Worm (Caenorhabditis elegans) whole organism, L4/young adult: ENCODE measurements around the gene F56D6.8.

Source experiments
- W03F9.2 ChIP-seq: fragments of 150-350 bp; optimal IDR thresholded peaks from 2 replicates; lab custom pipeline; 2014; ENCODE audit warnings: missing biosample characterization, missing genetic modification characterization
- dao-5 ChIP-seq: sonication (generic microtip); optimal IDR thresholded peaks from 2 replicates; lab custom pipeline; 2016; ENCODE audit warnings: missing genotype, missing genetic modification characterization, moderate library complexity, missing compliant biosample characterization
- him-1 ChIP-seq: sonication (generic microtip); optimal IDR thresholded peaks from 2 replicates; lab custom pipeline; 2016; ENCODE audit warnings: missing genotype, missing genetic modification reagents, missing genetic modification characterization, missing compliant biosample characterization

The F56D6.8 gene

DNA sequence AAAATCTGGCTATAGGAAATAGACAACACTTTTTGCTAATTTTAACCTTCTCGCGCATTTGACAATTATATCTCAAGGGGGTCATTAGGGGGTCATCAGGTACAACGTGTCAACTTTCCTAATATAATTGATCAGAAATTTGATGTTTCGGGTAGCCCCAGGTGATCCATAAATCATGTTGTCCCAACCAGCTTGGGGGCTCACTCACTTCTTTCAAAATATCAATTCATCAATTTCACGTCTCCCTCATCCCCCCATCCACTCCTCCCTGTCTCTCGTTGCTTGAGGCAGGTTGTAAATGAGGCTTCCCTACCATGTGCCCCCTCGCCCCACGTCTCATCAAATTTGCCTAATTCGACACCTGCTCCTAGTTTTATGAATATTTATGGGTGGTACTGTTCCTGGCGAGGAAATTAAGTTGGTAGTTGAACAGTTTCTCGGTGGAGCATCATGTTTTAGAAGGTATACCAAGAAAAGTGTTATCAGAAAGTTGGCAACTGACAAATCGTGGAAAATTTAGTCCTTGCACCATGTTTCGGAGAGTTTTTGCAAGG is 36.2 kb downstream of the F56D6.8 start:
- TF ChIP-seq him-1 (tag; lab: Kevin White, UChicago), result no peak
- no peak for TF ChIP-seq dao-5 (tag; lab: Kevin White, UChicago)
- no peak for TF ChIP-seq W03F9.2 (tag; lab: Kevin White, UChicago)

ce11 chrIV:3856190-3856589 is 38.0 kb downstream of the F56D6.8 start:
- TF ChIP-seq dao-5 (tag; lab: Kevin White, UChicago) (no peak), W03F9.2 (tag; lab: Kevin White, UChicago) (no peak), him-1 (tag; lab: Kevin White, UChicago) (no peak)

DNA sequence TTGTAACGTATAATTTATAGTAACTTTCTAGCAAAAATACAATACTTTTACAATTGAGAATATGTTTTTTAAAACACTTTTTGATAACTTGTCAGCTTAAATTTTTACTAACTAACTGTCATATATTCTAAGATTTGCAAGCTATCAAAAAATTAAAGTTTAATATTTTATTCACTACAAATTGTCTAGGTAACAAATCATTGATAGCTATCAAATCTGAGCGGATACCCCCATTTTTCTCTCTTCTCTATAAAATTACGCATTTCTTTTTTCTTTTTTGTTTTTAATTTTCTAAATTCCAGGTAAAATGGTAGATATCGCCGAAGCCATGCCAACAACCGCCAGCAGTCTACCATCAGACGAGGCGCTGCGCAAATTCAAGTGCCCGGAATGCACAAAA is 38.7 kb downstream of the F56D6.8 start, which contains the start of gene zag-1:
TSS of gene zag-1 (plus strand) at position 301 of the 400 bp plus-strand sequence.
- TF ChIP-seq dao-5 (tag; lab: Kevin White, UChicago) (no peak), W03F9.2 (tag; lab: Kevin White, UChicago) (no peak), him-1 (tag; lab: Kevin White, UChicago) (no peak)

DNA sequence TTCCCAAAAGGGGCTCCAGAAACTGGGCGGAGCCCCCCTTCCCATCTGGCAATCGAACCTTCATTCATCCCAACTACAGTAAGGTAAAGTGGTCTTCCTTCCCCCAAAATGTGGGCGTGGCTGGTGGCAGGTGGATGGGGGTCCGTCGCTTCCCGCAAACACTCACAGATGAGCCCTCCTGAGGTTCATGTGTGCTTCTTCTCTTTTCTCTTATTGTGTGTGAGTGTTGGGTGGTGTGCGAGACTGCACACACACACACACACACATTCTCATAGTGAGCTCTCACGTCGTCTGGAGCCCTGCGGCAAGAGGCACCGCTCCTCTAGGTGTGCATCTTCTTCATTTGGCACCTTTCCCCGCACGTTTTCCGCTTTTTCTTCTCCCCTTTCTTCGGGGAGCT is 39.6 kb downstream of the F56D6.8 start:
- TF ChIP-seq dao-5 (tag; lab: Kevin White, UChicago), result no peak
- TF ChIP-seq him-1 (tag; lab: Kevin White, UChicago), result no peak
- no peak for TF ChIP-seq W03F9.2 (tag; lab: Kevin White, UChicago)

ce11 chrIV:3853557-3853956 is 40.7 kb downstream of the F56D6.8 start:
- no peak for TF ChIP-seq dao-5 (tag; lab: Kevin White, UChicago)
- TF ChIP-seq him-1 (tag; lab: Kevin White, UChicago), result no peak
- TF ChIP-seq W03F9.2 (tag; lab: Kevin White, UChicago), result no peak

DNA sequence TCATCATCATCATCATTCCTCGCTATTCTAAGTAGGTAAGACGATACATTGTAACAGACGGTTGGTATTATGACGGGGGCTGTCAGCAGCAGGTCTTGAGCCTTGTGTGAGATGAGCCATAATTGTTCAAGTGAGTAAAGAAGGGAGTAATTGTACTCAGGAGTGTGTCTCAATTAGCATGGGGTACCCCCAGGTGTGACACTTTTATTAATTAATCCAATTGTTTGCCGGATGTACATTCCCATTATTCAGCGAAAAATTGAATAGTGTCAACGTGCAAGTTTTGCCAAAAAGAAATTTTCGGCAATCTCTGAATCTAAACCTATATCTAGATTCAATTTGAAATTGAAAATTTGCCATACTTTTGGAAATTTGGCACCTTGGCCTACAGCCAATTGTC is 45.2 kb downstream of the F56D6.8 start:
- TF ChIP-seq W03F9.2 (tag; lab: Kevin White, UChicago) (no peak), him-1 (tag; lab: Kevin White, UChicago) (no peak), dao-5 (tag; lab: Kevin White, UChicago) (no peak)

- no peak for TF ChIP-seq him-1 (tag; lab: Kevin White, UChicago)
- no peak for TF ChIP-seq W03F9.2 (tag; lab: Kevin White, UChicago)
- no peak for TF ChIP-seq dao-5 (tag; lab: Kevin White, UChicago)
Observed at ce11 chrIV:3847489-3847888, 46.7 kb downstream of the F56D6.8 start.

DNA sequence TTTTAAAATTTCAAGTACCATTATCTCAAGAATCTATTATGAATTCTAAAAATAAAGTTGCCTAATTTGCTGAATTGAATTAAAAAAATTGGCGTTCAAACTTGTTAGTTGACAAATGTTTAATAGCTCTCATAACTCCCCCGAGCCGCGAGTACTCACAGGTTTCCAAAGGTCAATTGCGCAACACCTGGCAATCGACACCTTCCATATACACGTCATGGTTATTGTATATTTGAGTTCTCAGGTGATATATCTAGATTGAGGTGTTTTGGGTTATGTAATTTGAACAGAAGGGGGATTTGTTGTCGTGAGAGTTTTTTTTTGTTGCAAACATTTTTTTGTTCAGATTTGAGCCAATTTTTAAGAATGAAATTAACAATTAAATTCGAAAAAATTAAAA is 49.6 kb downstream of the F56D6.8 start:
- no peak for TF ChIP-seq him-1 (tag; lab: Kevin White, UChicago)
- no peak for TF ChIP-seq dao-5 (tag; lab: Kevin White, UChicago)
- TF ChIP-seq W03F9.2 (tag; lab: Kevin White, UChicago), result no peak
